Worm (Caenorhabditis elegans): ENCODE results near the gene grl-26.
A peak's percentile ranks its signal among the peaks of the same experiment; 100 is the strongest.

ce11 chrIV:322497-322896 is at the start of gene grl-26:
- peak in 1 of 2 experiments; percentile 52 for TF ChIP-seq hif-1 (tag; optimal IDR thresholded peaks at IDR 0.05)
- no peak for TF ChIP-seq unc-39 (tag; optimal IDR thresholded peaks at IDR 0.05)
- TF ChIP-seq R02D3.7 (tag; optimal IDR thresholded peaks at IDR 0.05), result no peak
- TF ChIP-seq hlh-30 (tag; optimal IDR thresholded peaks at IDR 0.05; ENCODE audit: insufficient read depth), result peak; percentile 88
- no peak for TF ChIP-seq dpl-1 (GFP tag; optimal IDR thresholded peaks at IDR 0.05)
- TF ChIP-seq ces-1 (GFP tag; optimal IDR thresholded peaks at IDR 0.05), result no peak
- no peak for TF ChIP-seq lsy-2 (tag; optimal IDR thresholded peaks at IDR 0.05)
- TF ChIP-seq fos-1 (tag; optimal IDR thresholded peaks at IDR 0.05), result no peak
- peak; percentile 59 for TF ChIP-seq nhr-102 (tag; optimal IDR thresholded peaks at IDR 0.05)
- TF ChIP-seq sdz-12 (GFP tag; optimal IDR thresholded peaks at IDR 0.05), result peak; percentile 71
- TF ChIP-seq spr-1 (tag; optimal IDR thresholded peaks at IDR 0.05), result peak; percentile 59
- no peak for TF ChIP-seq lin-39 (tag; optimal IDR thresholded peaks at IDR 0.05)
- no peak for TF ChIP-seq snpc-4 (tag; optimal IDR thresholded peaks at IDR 0.05)
